Worm (Caenorhabditis elegans): ENCODE measurements around the gene cdk-1.
A peak's percentile ranks its signal among the peaks of the same experiment; 100 is the strongest.

The cdk-1 gene

DNA sequence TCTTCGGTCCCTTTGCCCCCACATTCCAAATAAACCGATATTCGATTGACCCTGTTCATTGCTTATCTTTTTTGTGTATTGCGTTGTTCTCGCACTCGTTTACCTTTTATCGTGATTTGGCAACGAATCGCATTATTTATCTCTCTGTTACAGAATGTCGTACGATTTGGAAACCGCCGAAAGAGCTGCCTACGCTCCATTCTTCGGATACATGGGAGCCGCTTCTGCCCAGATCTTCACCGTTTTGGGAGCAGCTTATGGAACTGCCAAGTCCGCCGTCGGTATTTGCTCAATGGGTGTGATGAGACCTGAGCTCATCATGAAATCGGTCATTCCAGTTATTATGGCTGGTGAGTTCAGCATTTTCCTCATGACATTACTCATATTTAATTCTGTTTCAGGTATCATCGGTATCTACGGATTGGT, 34.8 kb downstream of the cdk-1 start, which contains the start of gene vha-2:
vha-2 (plus strand) TSS at position 154 of the 426 bp plus-strand sequence.
- no peak for TF ChIP-seq nhr-237 (tag; optimal IDR thresholded peaks at IDR 0.05)
- TF ChIP-seq nhr-43 (tag; optimal IDR thresholded peaks at IDR 0.05; ENCODE audit: poor library complexity, severe bottlenecking): peak; percentile 37
- TF ChIP-seq elt-2 (tag; optimal IDR thresholded peaks at IDR 0.05): peak; percentile 15
- TF ChIP-seq ama-1 (optimal IDR thresholded peaks at IDR 0.05): peak; percentile 75
- no peak for TF ChIP-seq elt-3 (tag; optimal IDR thresholded peaks at IDR 0.05)
- no peak for TF ChIP-seq nhr-67 (tag; optimal IDR thresholded peaks at IDR 0.05)

DNA sequence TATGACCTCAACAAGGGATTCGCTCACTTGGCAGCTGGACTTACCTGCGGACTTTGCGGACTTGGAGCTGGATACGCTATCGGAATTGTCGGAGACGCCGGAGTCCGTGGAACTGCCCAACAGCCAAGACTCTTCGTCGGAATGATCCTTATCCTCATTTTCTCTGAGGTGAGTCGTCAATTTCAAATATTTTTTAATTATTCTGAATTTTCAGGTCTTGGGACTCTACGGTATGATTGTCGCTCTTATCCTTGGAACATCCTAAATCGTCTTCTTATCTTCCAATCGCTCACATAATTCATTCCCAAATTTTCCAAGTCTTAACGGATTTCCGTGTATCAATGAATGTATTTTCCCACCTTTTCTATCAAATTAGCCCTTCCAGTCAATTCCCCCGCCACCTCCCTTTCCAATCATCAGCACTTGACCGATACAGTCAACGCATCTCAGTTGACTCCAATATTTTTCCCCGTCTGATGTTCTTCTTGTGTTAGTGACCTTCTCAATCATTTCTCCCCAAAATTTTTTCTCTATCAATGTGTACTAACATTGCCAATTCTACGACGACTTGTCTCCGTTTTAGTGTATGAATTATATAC, 35.3 kb downstream of the cdk-1 start, which contains the start of gene R10E11.6:
R10E11.6 (plus strand) TSS at position 524 of the 599 bp plus-strand sequence.
- TF ChIP-seq nhr-25 (tag; optimal IDR thresholded peaks at IDR 0.05) (no peak), daf-12 (tag; optimal IDR thresholded peaks at IDR 0.05) (no peak), lin-15B (tag; optimal IDR thresholded peaks at IDR 0.05) (no peak), unc-39 (tag; optimal IDR thresholded peaks at IDR 0.05) (no peak), aly-2 (tag; optimal IDR thresholded peaks at IDR 0.05) (no peak), unc-62 (GFP tag; optimal IDR thresholded peaks at IDR 0.05) (no peak), ZK546.5 (tag; optimal IDR thresholded peaks at IDR 0.05) (no peak), ztf-11 (tag; optimal IDR thresholded peaks at IDR 0.05) (no peak), nhr-23 (tag; optimal IDR thresholded peaks at IDR 0.05) (no peak)

DNA sequence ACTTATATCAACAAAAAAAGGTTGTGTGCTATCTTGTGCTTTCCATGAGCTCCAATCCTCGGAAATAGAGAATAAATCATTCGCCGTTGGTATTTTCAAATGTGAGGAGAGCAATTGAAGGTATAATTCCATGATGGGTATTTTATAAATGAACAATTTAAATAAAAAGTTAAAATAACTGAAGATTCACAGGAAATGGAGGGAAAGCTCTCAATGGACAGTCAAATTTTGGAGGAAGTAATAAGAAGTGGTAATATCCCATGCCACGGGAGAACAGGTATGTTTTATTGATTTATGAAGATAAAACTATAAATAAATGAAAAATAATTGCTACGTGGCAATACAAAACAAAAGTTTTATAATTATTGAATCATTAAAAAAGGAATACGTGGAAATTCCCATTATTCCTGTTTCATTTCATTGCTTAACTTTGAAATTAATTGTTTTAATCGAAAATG, 35.9 kb downstream of the cdk-1 start:
- TF ChIP-seq lin-15B (tag; optimal IDR thresholded peaks at IDR 0.05) (no peak), zag-1 (tag; optimal IDR thresholded peaks at IDR 0.05) (no peak), sea-2 (GFP tag; optimal IDR thresholded peaks at IDR 0.05) (no peak), fkh-10 (GFP tag; optimal IDR thresholded peaks at IDR 0.05) (no peak), nhr-12 (tag; optimal IDR thresholded peaks at IDR 0.05) (no peak), nhr-23 (tag; optimal IDR thresholded peaks at IDR 0.05) (peak; percentile 21), nhr-67 (tag; optimal IDR thresholded peaks at IDR 0.05) (no peak), ama-1 (optimal IDR thresholded peaks at IDR 0.05) (no peak), snpc-4 (tag; optimal IDR thresholded peaks at IDR 0.05) (no peak), ceh-28 (tag; optimal IDR thresholded peaks at IDR 0.05) (peak; percentile 22), nhr-76 (tag; optimal IDR thresholded peaks at IDR 0.05) (no peak), egl-27 (tag; optimal IDR thresholded peaks at IDR 0.05) (no peak), pha-4 (tag; optimal IDR thresholded peaks at IDR 0.05) (no peak), nhr-11 (tag; optimal IDR thresholded peaks at IDR 0.05) (no peak), tbx-2 (tag; optimal IDR thresholded peaks at IDR 0.05) (peak; percentile 28), nhr-237 (tag; optimal IDR thresholded peaks at IDR 0.05) (no peak), egl-5 (tag; optimal IDR thresholded peaks at IDR 0.05) (no peak), pqm-1 (tag; optimal IDR thresholded peaks at IDR 0.05) (no peak), lsy-12 (tag; optimal IDR thresholded peaks at IDR 0.05) (peak; percentile 63), fos-1 (tag; optimal IDR thresholded peaks at IDR 0.05) (no peak), daf-12 (tag; optimal IDR thresholded peaks at IDR 0.05) (no peak), eor-1 (tag; optimal IDR thresholded peaks at IDR 0.05) (no peak), unc-62 (GFP tag; optimal IDR thresholded peaks at IDR 0.05) (no peak), nhr-28 (tag; optimal IDR thresholded peaks at IDR 0.05) (no peak), ceh-16 (tag; optimal IDR thresholded peaks at IDR 0.05) (no peak), elt-2 (tag; optimal IDR thresholded peaks at IDR 0.05) (peak; percentile 24), fkh-2 (tag; optimal IDR thresholded peaks at IDR 0.05) (no peak), jun-1 (tag; optimal IDR thresholded peaks at IDR 0.05) (peak; percentile 23), elt-3 (tag; optimal IDR thresholded peaks at IDR 0.05) (no peak), skn-1 (tag; optimal IDR thresholded peaks at IDR 0.05) (no peak), ztf-4 (tag; optimal IDR thresholded peaks at IDR 0.05) (no peak), lin-39 (tag; optimal IDR thresholded peaks at IDR 0.05) (no peak), unc-39 (tag; optimal IDR thresholded peaks at IDR 0.05) (no peak), hmg-11 (tag; optimal IDR thresholded peaks at IDR 0.05) (no peak), mdl-1 (tag; optimal IDR thresholded peaks at IDR 0.05) (no peak), nhr-77 (tag; optimal IDR thresholded peaks at IDR 0.05) (peak; percentile 27), mml-1 (tag; optimal IDR thresholded peaks at IDR 0.05) (no peak), aly-2 (tag; optimal IDR thresholded peaks at IDR 0.05) (peak; percentile 65), ceh-9 (tag; optimal IDR thresholded peaks at IDR 0.05) (no peak), ceh-82 (tag; optimal IDR thresholded peaks at IDR 0.05) (peak; percentile 8), ZK546.5 (tag; optimal IDR thresholded peaks at IDR 0.05) (no peak), elt-1 (tag; optimal IDR thresholded peaks at IDR 0.05) (no peak), R02D3.7 (tag; optimal IDR thresholded peaks at IDR 0.05) (no peak), nhr-43 (tag; optimal IDR thresholded peaks at IDR 0.05; ENCODE audit: poor library complexity, severe bottlenecking) (peak; percentile 33), ztf-11 (tag; optimal IDR thresholded peaks at IDR 0.05) (no peak), nfya-1 (tag; optimal IDR thresholded peaks at IDR 0.05; ENCODE audit: insufficient read depth) (no peak), nhr-25 (tag; optimal IDR thresholded peaks at IDR 0.05) (no peak)
